Worm (Caenorhabditis elegans) whole organism, L4/young adult: ENCODE results near the gene akt-2.
A peak's percentile ranks its signal among the peaks of the same experiment; 100 is the strongest.

Source experiments
- W03F9.2 ChIP-seq: fragments of 150-350 bp; optimal IDR thresholded peaks from 2 replicates; lab custom pipeline; 2014; ENCODE audit warnings: missing biosample characterization, missing genetic modification characterization
- dao-5 ChIP-seq: sonication (generic microtip); optimal IDR thresholded peaks from 2 replicates; lab custom pipeline; 2016; ENCODE audit warnings: missing genotype, missing genetic modification characterization, moderate library complexity, missing compliant biosample characterization
- him-1 ChIP-seq: sonication (generic microtip); optimal IDR thresholded peaks from 2 replicates; lab custom pipeline; 2016; ENCODE audit warnings: missing genotype, missing genetic modification reagents, missing genetic modification characterization, missing compliant biosample characterization

Gene akt-2

DNA sequence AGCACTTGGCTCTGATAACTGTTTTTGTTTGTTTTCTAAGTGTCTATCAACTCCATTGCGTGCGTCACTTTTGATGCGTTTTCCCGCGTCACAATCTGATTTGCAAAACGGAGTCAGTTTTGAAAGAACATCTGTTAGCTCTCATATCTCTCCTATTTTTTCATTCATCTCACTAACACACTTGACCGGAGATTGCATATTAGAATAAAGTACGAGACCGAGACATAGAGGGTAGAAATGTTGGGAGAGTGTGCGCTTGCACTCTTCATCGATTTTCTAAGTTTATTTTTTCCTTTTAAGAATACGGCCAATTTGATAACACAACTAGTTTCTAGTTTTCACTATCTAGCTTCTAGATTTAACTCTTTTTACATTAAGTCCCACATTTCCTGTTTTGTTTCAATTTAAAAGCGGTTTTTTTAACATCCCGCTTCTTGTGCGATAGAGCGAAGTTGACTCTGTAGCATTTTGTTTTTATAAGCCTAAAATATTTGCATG is 6.1 kb upstream of the akt-2 start:
- TF ChIP-seq W03F9.2 (tag; lab: Kevin White, UChicago) (no peak), dao-5 (no peak), him-1 (tag; lab: Kevin White, UChicago) (no peak)

DNA sequence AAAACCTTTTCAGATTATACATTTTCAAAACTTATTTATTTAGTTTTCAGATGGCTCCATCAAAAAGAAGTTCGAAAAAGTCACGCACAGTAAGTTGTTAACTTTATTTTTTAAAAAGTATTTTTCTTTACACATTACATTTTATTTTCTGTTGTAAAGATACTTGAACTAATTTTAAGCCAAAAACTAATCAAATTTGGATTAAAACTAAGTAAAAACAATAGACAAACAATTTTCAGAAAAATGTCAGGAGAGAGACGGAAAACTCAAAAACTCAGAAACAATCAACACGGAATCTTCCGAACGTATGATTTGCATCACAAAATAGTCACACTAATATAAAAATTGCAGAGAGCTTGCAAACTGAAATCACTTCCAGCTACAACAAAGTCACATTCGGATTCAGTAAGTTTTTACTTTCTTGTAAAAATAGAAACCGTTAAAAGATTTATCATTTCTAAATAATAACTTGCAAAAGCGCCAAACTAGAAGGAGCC is 5.6 kb upstream of the akt-2 start, which contains the start of gene ceh-89:
ceh-89 (plus strand) TSS at position 51 of the 497 bp plus-strand sequence.
- TF ChIP-seq dao-5 (no peak), him-1 (tag; lab: Kevin White, UChicago) (no peak), W03F9.2 (tag; lab: Kevin White, UChicago) (no peak)

DNA sequence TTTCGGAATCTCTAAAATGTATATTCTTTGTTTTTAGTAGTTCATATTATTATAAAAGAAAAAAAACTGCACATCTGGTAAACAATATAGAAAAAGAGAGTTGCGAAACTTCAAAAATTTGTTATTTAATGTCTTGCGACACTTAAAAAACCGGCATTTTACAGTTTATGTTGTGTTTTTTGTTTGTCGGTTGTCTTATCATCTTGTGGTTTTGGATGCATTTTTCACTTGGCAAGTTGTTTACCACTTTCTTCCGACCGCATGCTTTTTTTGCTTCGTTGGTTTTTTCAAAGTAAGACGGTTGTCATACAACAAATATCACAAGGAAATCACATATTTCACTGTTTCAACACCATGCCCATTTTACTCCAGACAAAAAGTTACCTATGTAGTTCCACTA is 1.9 kb upstream of the akt-2 start:
- no peak for TF ChIP-seq him-1 (tag; lab: Kevin White, UChicago)
- TF ChIP-seq W03F9.2 (tag; lab: Kevin White, UChicago): no peak
- no peak for TF ChIP-seq dao-5

DNA sequence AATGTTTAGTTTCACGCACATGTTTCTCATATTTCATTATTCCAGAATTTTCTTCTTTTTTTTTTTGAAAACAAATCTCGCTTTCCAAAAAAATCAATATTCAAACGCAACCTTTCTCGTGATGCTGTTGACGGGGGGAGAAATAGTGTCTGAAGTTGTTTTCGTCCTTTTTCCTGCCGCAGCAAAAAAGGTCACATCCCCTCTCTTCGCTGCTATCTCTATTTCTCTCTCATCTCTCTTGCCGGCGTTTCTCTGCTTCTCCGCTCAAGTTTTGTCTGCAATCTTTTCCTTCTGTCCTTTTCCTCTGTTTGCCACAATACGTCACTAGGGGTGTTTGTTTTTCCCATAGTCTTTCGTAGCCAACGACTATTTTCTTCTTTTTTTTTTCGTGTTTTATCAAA is 760 bp upstream of the akt-2 start:
- TF ChIP-seq him-1 (tag; lab: Kevin White, UChicago) (peak; percentile 30), W03F9.2 (tag; lab: Kevin White, UChicago) (peak; percentile 77), dao-5 (no peak)

DNA sequence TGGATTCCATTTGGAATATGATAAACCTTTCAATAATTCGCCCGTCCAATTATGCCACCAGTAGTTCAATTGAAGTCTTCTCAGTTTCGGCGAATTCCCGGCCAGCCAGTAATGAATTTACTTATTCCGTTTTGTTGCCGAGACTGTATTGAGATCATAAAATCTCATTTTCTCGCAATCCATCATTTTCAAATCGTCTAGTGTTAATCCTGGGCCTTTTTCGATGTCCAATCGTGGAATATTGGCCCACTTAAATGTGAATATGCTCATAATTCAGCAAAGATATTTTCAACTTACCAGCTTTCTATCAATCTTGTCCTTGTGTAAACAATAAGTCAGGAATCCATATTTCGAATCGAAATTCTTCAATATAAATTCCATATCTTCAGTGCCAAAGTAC is 5.1 kb downstream of the akt-2 start:
- TF ChIP-seq W03F9.2 (tag; lab: Kevin White, UChicago): no peak
- TF ChIP-seq him-1 (tag; lab: Kevin White, UChicago): no peak
- no peak for TF ChIP-seq dao-5

DNA sequence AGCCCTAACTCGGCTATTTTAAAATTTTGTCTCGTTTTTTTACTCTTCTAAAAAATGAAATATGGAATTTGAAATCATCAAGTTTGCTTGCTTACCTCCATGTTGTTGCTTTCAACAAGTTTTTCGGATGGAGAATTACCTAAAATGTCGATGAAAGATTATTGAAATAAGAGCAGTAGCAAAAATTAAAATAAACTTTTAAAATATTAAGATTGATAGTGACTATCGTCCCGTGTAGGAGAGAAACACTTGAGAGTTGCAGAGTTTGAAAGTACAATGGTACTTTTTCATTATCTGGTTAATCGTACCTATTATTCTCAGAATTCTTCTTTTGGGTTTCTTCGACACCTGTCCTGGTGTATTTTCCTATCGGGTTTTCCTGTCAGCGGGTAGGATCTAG is 9.4 kb downstream of the akt-2 start, which contains the start of gene ceh-90:
ceh-90 (minus strand) TSS at position 101 of the 400 bp plus-strand sequence.
- TF ChIP-seq him-1 (tag; lab: Kevin White, UChicago) (no peak), dao-5 (no peak), W03F9.2 (tag; lab: Kevin White, UChicago) (no peak)

DNA sequence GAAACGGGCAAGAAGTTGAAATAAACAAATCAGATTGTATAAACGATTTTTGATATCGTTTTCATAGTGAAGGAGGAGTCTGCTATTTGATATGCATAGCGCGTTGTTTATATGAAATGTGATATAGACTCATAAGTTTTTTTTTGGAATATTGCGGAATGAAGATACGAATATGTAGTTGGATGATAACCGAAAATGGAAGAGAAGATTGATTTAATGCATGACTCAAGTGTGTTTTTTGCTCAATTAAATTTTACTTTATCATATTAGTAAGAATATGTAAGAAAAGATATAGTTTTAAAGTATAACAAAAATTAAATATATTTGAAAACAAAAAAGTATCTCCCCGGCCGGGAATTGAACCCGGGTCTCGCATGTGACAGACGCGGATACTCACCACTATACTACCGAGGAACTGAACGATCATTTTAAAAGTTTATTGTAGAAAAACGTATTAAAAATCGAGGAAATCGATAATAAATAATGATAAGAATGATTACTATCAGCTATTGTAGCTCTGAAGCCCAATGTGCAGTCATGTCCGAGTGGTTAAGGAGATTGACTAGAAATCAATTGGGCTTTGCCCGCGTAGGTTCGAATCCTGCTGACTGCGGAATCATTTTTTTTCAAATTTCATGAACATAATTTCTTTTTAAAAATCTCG is 14.3 kb downstream of the akt-2 start, which contains the start of gene lgc-25:
lgc-25 (minus strand) TSS at position 51 of the 664 bp plus-strand sequence.
- peak; percentile 20 for TF ChIP-seq dao-5
- peak; percentile 23 for TF ChIP-seq W03F9.2 (tag; lab: Kevin White, UChicago)
- TF ChIP-seq him-1 (tag; lab: Kevin White, UChicago): no peak

DNA sequence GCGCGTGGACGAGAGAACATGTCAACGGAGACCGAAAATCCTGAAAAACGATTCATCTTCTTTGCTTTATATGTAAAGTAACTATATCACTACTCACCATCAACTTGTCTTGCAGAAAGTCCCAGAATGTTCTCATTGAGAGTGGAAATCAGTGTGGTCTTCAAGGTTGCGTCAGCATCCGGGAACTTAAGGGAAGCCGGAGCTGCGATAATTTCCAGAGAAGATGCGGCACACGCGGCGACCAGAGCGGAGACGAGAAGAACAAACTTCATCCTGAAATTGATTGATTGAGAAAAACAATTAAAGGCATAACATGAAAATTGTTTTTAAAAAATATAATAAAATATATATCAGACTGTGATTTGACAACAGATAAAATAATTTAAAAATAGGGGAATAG is 16.7 kb downstream of the akt-2 start, which contains the start of gene vha-20:
vha-20 (minus strand) TSS at position 273 of the 400 bp plus-strand sequence.
- no peak for TF ChIP-seq him-1 (tag; lab: Kevin White, UChicago)
- TF ChIP-seq dao-5: no peak
- TF ChIP-seq W03F9.2 (tag; lab: Kevin White, UChicago): no peak

DNA sequence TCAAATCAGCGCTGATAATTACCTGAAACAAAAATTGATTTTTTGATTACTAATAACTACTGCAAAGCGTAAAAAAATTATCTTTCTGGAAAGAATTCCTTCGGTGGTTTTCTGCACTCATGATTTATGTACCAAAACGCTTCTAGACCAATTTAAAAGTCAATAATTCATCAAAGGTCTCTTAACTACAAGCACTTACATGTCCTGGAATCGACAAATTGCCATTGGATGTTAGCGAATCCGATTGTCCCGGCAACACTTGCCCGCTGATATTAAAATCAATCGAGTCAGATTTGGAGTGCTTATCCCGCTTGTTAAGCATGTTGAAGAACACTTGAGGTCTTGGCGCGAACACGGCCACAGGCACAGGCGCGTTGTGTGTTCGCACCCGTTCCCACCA is 17.7 kb downstream of the akt-2 start:
- TF ChIP-seq him-1 (tag; lab: Kevin White, UChicago): no peak
- no peak for TF ChIP-seq dao-5
- TF ChIP-seq W03F9.2 (tag; lab: Kevin White, UChicago): no peak

DNA sequence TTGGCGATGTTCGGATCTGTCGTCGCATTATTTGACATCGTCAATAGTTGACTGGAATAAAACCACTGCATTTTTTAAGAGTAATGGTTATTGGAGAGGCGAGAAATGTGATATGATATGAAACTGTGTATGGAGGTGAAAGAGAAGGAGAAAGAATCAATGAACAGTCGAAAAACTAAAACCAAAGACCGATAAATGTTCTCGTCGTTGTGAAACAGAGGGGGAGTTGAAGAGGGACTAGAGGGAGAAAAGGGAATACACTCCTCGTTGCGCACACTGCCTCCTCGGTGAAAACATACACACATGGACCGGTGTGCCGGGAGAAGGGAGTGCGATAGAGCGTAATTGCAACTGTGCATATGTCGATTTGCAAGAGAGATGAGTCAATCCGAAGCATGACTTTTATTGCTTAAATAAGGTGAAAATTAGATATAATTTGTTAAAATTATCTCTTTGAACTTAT is 22.1 kb downstream of the akt-2 start, which contains the start of gene sym-4:
sym-4 (minus strand) TSS at position 51 of the 463 bp plus-strand sequence.
- TF ChIP-seq him-1 (tag; lab: Kevin White, UChicago) (peak; percentile 26), W03F9.2 (tag; lab: Kevin White, UChicago) (peak; percentile 84), dao-5 (no peak)

DNA sequence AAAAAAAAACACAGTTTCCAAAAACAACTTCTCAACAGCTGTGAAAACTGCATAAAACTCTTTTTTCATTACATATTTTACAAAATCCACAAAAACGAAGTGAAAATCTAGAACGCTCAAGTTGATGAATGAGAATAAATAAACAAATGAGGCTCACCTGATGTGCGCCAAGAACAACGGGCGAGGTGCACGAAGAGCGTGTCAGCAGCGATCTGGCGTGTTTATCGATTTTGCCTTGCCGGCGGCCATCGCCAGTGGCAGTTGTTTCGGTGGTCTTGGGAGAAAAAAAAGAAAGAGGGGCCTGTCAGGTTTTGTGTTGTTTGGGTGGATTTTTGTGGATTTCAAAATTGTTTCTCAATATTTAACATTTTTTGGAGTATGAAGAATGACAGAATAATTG is 26.4 kb downstream of the akt-2 start, which contains the start of gene idhb-1:
idhb-1 (minus strand) TSS at position 214 of the 400 bp plus-strand sequence.
- TF ChIP-seq dao-5 (no peak), W03F9.2 (tag; lab: Kevin White, UChicago) (peak; percentile 46)

DNA sequence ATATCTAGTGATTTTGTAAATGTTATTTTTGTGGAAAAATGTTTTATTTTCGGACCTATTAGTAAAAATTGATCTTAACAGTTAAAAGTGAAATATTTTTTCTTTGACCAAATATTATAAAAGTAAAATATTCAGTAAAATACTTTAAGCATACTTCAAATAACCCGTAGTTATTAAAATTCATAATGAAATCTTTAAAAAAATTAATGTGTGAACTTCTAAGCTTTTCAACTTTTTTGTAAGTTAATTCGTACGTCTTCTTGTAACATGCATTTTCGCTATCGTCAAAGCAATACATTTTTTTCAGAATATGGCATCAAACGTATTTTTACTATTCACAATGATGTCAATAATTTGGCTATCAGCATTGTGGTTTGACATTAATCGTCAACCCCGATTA is 28.2 kb downstream of the akt-2 start, which contains the start of gene C37E2.2:
C37E2.2 (plus strand) TSS at position 301 of the 400 bp plus-strand sequence.
- TF ChIP-seq dao-5: no peak
- TF ChIP-seq W03F9.2 (tag; lab: Kevin White, UChicago): no peak
- no peak for TF ChIP-seq him-1 (tag; lab: Kevin White, UChicago)

DNA sequence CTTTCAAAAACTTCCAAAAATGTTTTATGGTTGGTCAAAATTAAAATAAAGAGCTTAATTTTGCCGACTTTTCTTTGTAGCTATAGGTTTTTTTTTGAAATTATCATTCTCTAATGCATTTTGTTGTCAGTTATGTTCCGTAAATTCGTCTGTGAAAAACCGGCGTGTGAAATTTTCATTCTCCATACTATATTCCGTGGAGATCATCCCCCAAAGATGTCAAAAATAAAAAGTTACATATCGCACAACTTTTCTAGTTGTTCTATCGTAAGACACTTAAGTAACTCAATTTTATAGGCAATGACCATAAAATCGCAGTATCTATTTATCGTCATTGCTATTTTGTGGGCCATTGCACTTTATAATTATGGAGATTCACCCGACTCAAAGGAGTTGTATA is 31.2 kb downstream of the akt-2 start, which contains the start of gene C37E2.10:
C37E2.10 (plus strand) TSS at position 301 of the 400 bp plus-strand sequence.
- TF ChIP-seq him-1 (tag; lab: Kevin White, UChicago): no peak
- no peak for TF ChIP-seq dao-5
- no peak for TF ChIP-seq W03F9.2 (tag; lab: Kevin White, UChicago)

DNA sequence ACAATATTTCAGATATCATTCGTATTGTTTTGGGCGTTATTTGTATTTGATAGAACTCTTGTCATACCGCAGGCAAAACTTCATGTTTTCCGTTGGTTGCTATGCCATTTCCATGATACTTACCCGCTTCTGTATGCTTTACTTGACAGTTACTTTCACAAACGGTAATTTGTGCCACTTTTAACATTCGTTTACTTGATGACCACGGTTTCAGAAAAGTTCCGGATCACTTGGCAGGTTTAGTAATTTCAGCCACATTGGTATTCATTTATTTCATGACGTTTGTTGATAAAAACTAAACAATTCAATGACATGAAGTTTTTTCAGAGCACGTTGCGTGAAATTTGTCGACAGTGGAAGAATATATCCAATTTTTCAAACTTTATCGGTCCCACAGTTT is 32.0 kb downstream of the akt-2 start:
- no peak for TF ChIP-seq W03F9.2 (tag; lab: Kevin White, UChicago)
- TF ChIP-seq him-1 (tag; lab: Kevin White, UChicago): no peak
- TF ChIP-seq dao-5: no peak
